Worm (Caenorhabditis elegans) whole organism, L2 larva: ENCODE data around the gene mam-2.

Source experiments
- R02D3.7 ChIP-seq: fragments of 150-350 bp; optimal IDR thresholded peaks from 2 replicates; lab custom pipeline; 2014; ENCODE audit warnings: missing biosample characterization, missing genetic modification characterization
- ZK546.5 ChIP-seq: sonication (generic microtip); optimal IDR thresholded peaks from 2 replicates; lab custom pipeline; 2017; ENCODE audit warnings: missing biosample characterization, missing genetic modification characterization
- ama-1 ChIP-seq: fragments of 150-350 bp; optimal IDR thresholded peaks from 2 replicates; lab custom pipeline; 2018; ENCODE audit warnings: inconsistent platforms
- nhr-12 ChIP-seq: fragments of 150-350 bp; optimal IDR thresholded peaks from 2 replicates; lab custom pipeline; 2014; ENCODE audit warnings: missing biosample characterization, missing genetic modification characterization
- nhr-25 ChIP-seq: fragments of 150-350 bp; sonication (generic microtip); optimal IDR thresholded peaks from 3 replicates; lab custom pipeline; 2014; ENCODE audit warnings: missing biosample characterization, missing genetic modification characterization
- ztf-4 ChIP-seq: fragments of 150-350 bp; optimal IDR thresholded peaks from 2 replicates; lab custom pipeline; 2014; ENCODE audit warnings: missing biosample characterization, missing genetic modification characterization

- TF ChIP-seq ama-1, result no peak
- TF ChIP-seq nhr-25 (tag; lab: Kevin White, UChicago), result no peak
- no peak for TF ChIP-seq ztf-4
- TF ChIP-seq nhr-12 (tag; lab: Kevin White, UChicago), result no peak
- no peak for TF ChIP-seq R02D3.7 (tag; lab: Kevin White, UChicago)
- TF ChIP-seq ZK546.5 (tag; lab: Kevin White, UChicago), result no peak
Measured at ce11 chrIV:10016977-10017376, 34.0 kb downstream of the mam-2 start, which contains the start of gene ent-7.
